Worm (Caenorhabditis elegans) whole organism, L4/young adult: ENCODE data around the gene Y60C6A.3.

Source experiments
- W03F9.2 ChIP-seq: fragments of 150-350 bp; optimal IDR thresholded peaks from 2 replicates; lab custom pipeline; 2014; ENCODE audit warnings: missing biosample characterization, missing genetic modification characterization
- dao-5 ChIP-seq: sonication (generic microtip); optimal IDR thresholded peaks from 2 replicates; lab custom pipeline; 2016; ENCODE audit warnings: missing genotype, missing genetic modification characterization, moderate library complexity, missing compliant biosample characterization
- him-1 ChIP-seq: sonication (generic microtip); optimal IDR thresholded peaks from 2 replicates; lab custom pipeline; 2016; ENCODE audit warnings: missing genotype, missing genetic modification reagents, missing genetic modification characterization, missing compliant biosample characterization

Gene Y60C6A.3

ce11 chrV:4770408-4770947 is 15.1 kb upstream of the Y60C6A.3 start, which contains the start of gene elt-7:
elt-7 (plus strand) TSS chrV:4770670.
- TF ChIP-seq him-1 (tag; lab: Kevin White, UChicago) (no peak), dao-5 (tag; lab: Kevin White, UChicago) (no peak), W03F9.2 (no peak)

ce11 chrV:4775140-4775539 is 10.5 kb upstream of the Y60C6A.3 start:
- TF ChIP-seq him-1 (tag; lab: Kevin White, UChicago), result no peak
- no peak for TF ChIP-seq dao-5 (tag; lab: Kevin White, UChicago)
- TF ChIP-seq W03F9.2, result no peak

- no peak for TF ChIP-seq dao-5 (tag; lab: Kevin White, UChicago)
- no peak for TF ChIP-seq W03F9.2
- no peak for TF ChIP-seq him-1 (tag; lab: Kevin White, UChicago)
These were observed 8.1 kb upstream of the Y60C6A.3 start, which contains the start of gene C18G1.1 for ce11 chrV:4777388-4777986. C18G1.1 (plus strand) TSS chrV:4777960.

ce11 chrV:4783313-4783712 is 2.3 kb upstream of the Y60C6A.3 start, which contains the start of gene Y60C6A.1:
Y60C6A.1 (plus strand) TSS chrV:4783613.
- TF ChIP-seq W03F9.2, result no peak
- TF ChIP-seq dao-5 (tag; lab: Kevin White, UChicago), result no peak
- no peak for TF ChIP-seq him-1 (tag; lab: Kevin White, UChicago)

- no peak for TF ChIP-seq him-1 (tag; lab: Kevin White, UChicago)
These were observed 1.6 kb downstream of the Y60C6A.3 start, which contains the start of gene R02F11.9 for ce11 chrV:4787166-4787565. R02F11.9 (plus strand) TSS chrV:4787466.

- TF ChIP-seq him-1 (tag; lab: Kevin White, UChicago) (no peak), dao-5 (tag; lab: Kevin White, UChicago) (no peak)
These were observed 2.2 kb downstream of the Y60C6A.3 start for ce11 chrV:4787836-4788235.

ce11 chrV:4788823-4789222 is 3.2 kb downstream of the Y60C6A.3 start, which contains the start of gene R02F11.10:
R02F11.10 (plus strand) TSS chrV:4789123.
- TF ChIP-seq W03F9.2 (no peak), dao-5 (tag; lab: Kevin White, UChicago) (no peak), him-1 (tag; lab: Kevin White, UChicago) (no peak)

- TF ChIP-seq him-1 (tag; lab: Kevin White, UChicago) (no peak), dao-5 (tag; lab: Kevin White, UChicago) (no peak), W03F9.2 (no peak)
These were observed 4.8 kb downstream of the Y60C6A.3 start, which contains the start of gene R02F11.12 for ce11 chrV:4790368-4790767. R02F11.12 (plus strand) TSS chrV:4790668.

ce11 chrV:4791569-4791968 is 6.0 kb downstream of the Y60C6A.3 start, which contains the start of gene R02F11.11:
R02F11.11 (plus strand) TSS chrV:4791869.
- TF ChIP-seq him-1 (tag; lab: Kevin White, UChicago) (no peak), dao-5 (tag; lab: Kevin White, UChicago) (no peak), W03F9.2 (no peak)

ce11 chrV:4794308-4794707 is 8.7 kb downstream of the Y60C6A.3 start, which contains the start of gene R02F11.2:
R02F11.2 (plus strand) TSS chrV:4794599.
- TF ChIP-seq him-1 (tag; lab: Kevin White, UChicago) (no peak), dao-5 (tag; lab: Kevin White, UChicago) (no peak), W03F9.2 (no peak)

- TF ChIP-seq W03F9.2 (no peak), him-1 (tag; lab: Kevin White, UChicago) (no peak), dao-5 (tag; lab: Kevin White, UChicago) (no peak)
These were observed 15.2 kb downstream of the Y60C6A.3 start, which contains the start of gene R02F11.1 for ce11 chrV:4800794-4801193. R02F11.1 (plus strand) TSS chrV:4801094.

ce11 chrV:4801943-4802342 is 16.3 kb downstream of the Y60C6A.3 start:
- TF ChIP-seq him-1 (tag; lab: Kevin White, UChicago), result no peak

ce11 chrV:4805847-4806246 is 20.2 kb downstream of the Y60C6A.3 start, which contains the start of gene R02F11.3:
R02F11.3 (minus strand) TSS chrV:4805947.
- no peak for TF ChIP-seq W03F9.2
- TF ChIP-seq dao-5 (tag; lab: Kevin White, UChicago), result no peak
- TF ChIP-seq him-1 (tag; lab: Kevin White, UChicago), result no peak

ce11 chrV:4806859-4807258 is 21.3 kb downstream of the Y60C6A.3 start:
- TF ChIP-seq W03F9.2 (no peak), dao-5 (tag; lab: Kevin White, UChicago) (no peak), him-1 (tag; lab: Kevin White, UChicago) (no peak)
